Worm (Caenorhabditis elegans) whole organism, late embryonic: ENCODE data around the gene calu-1.

ENCODE experiments used
- C08G9.2 ChIP-seq: sonication (generic microtip); optimal IDR thresholded peaks from 2 replicates; lab custom pipeline; 2016; ENCODE audit warnings: mild to moderate bottlenecking, missing genetic modification characterization, moderate library complexity, missing compliant biosample characterization
- C38D4.7 ChIP-seq: fragments of 200-800 bp; sonication (Bioruptor generic); optimal IDR thresholded peaks from 2 replicates; lab custom pipeline; 2018; ENCODE audit warnings: mild to moderate bottlenecking, missing genetic modification characterization, moderate library complexity, missing compliant biosample characterization
- F13H6.1 ChIP-seq: sonication (generic microtip); optimal IDR thresholded peaks from 2 replicates; lab custom pipeline; 2016; ENCODE audit warnings: missing genetic modification characterization, missing compliant biosample characterization
- K02D7.2 ChIP-seq: sonication (generic microtip); optimal IDR thresholded peaks from 2 replicates; lab custom pipeline; 2017; ENCODE audit warnings: mild to moderate bottlenecking, missing genetic modification characterization, missing compliant biosample characterization
- K09A11.1 ChIP-seq: sonication (generic microtip); optimal IDR thresholded peaks from 2 replicates; lab custom pipeline; 2017; ENCODE audit warnings: antibody characterized with exemption, mild to moderate bottlenecking, missing genetic modification characterization, missing compliant biosample characterization; ENCODE audit not compliant: insufficient read depth
- Y22D7AL.16 ChIP-seq: sonication (generic microtip); optimal IDR thresholded peaks from 2 replicates; lab custom pipeline; 2016; ENCODE audit warnings: missing genetic modification characterization, missing compliant biosample characterization
- ahr-1 ChIP-seq: sonication (generic microtip); optimal IDR thresholded peaks from 2 replicates; lab custom pipeline; 2016; ENCODE audit warnings: missing genetic modification characterization, missing compliant biosample characterization
- ama-1 ChIP-seq: fragments of 150-350 bp; optimal IDR thresholded peaks from 2 replicates; lab custom pipeline; 2014
- ceh-14 ChIP-seq: sonication (generic microtip); optimal IDR thresholded peaks from 2 replicates; lab custom pipeline; 2016; ENCODE audit warnings: missing genotype, missing genetic modification characterization, missing compliant biosample characterization
- ceh-18 ChIP-seq: sonication (generic microtip); optimal IDR thresholded peaks from 2 replicates; lab custom pipeline; 2016; ENCODE audit warnings: missing genetic modification characterization, missing compliant biosample characterization
- ceh-19 ChIP-seq: fragments of 200-800 bp; sonication (Bioruptor generic); optimal IDR thresholded peaks from 2 replicates; lab custom pipeline; 2018; ENCODE audit warnings: mild to moderate bottlenecking, missing genetic modification characterization, missing compliant biosample characterization
- ceh-22 ChIP-seq: sonication (generic microtip); optimal IDR thresholded peaks from 2 replicates; lab custom pipeline; 2017; ENCODE audit warnings: missing biosample characterization, missing genetic modification characterization
- ceh-24 ChIP-seq: sonication (generic microtip); optimal IDR thresholded peaks from 2 replicates; lab custom pipeline; 2016; ENCODE audit warnings: mild to moderate bottlenecking, missing genetic modification characterization, missing compliant biosample characterization
- ceh-31 ChIP-seq: sonication (generic microtip); optimal IDR thresholded peaks from 2 replicates; lab custom pipeline; 2016; ENCODE audit warnings: missing genetic modification characterization, missing compliant biosample characterization
- ceh-34 ChIP-seq: sonication (generic microtip); optimal IDR thresholded peaks from 2 replicates; lab custom pipeline; 2016; ENCODE audit warnings: mild to moderate bottlenecking, missing genetic modification characterization, missing compliant biosample characterization
- ceh-45 ChIP-seq: fragments of 200-800 bp; sonication (Bioruptor generic); IDR thresholded peaks from 2 replicates; pipeline ENCODE4 v1.3.6; 2022; ENCODE audit warnings: missing genetic modification reagents, missing genetic modification characterization, missing compliant biosample characterization
- ceh-48 ChIP-seq: sonication (generic microtip); optimal IDR thresholded peaks from 2 replicates; lab custom pipeline; 2016; ENCODE audit warnings: missing genetic modification characterization, inconsistent platforms, missing compliant biosample characterization
- ceh-9 ChIP-seq: sonication (generic microtip); optimal IDR thresholded peaks from 2 replicates; lab custom pipeline; 2016; ENCODE audit warnings: mild to moderate bottlenecking, missing genetic modification characterization, inconsistent platforms, missing compliant biosample characterization
- elt-4 ChIP-seq: sonication (generic microtip); optimal IDR thresholded peaks from 2 replicates; lab custom pipeline; 2016; ENCODE audit warnings: missing genetic modification characterization, missing compliant biosample characterization
- ets-4 ChIP-seq: sonication (generic microtip); optimal IDR thresholded peaks from 2 replicates; lab custom pipeline; 2016; ENCODE audit warnings: missing genetic modification characterization, missing compliant biosample characterization
- fax-1 ChIP-seq: sonication (generic microtip); optimal IDR thresholded peaks from 2 replicates; lab custom pipeline; 2016; ENCODE audit warnings: missing genotype, missing genetic modification characterization, missing compliant biosample characterization
- gmeb-2 ChIP-seq: sonication (generic microtip); optimal IDR thresholded peaks from 2 replicates; lab custom pipeline; 2016; ENCODE audit warnings: missing genetic modification characterization, inconsistent platforms, missing compliant biosample characterization
- hlh-13 ChIP-seq: fragments of 200-800 bp; sonication (Bioruptor generic); optimal IDR thresholded peaks from 2 replicates; lab custom pipeline; 2018; ENCODE audit warnings: mild to moderate bottlenecking, missing genetic modification characterization, missing compliant biosample characterization
- hlh-15 ChIP-seq: sonication (generic microtip); optimal IDR thresholded peaks from 2 replicates; lab custom pipeline; 2016; ENCODE audit warnings: missing genetic modification characterization, missing compliant biosample characterization
- hlh-30 ChIP-seq: sonication (generic microtip); optimal IDR thresholded peaks from 2 replicates; lab custom pipeline; 2017; ENCODE audit warnings: antibody characterized with exemption, missing genetic modification characterization, missing compliant biosample characterization; ENCODE audit not compliant: insufficient read depth
- hlh-8 ChIP-seq: sonication (generic microtip); optimal IDR thresholded peaks from 2 replicates; lab custom pipeline; 2016; ENCODE audit warnings: missing genotype, missing genetic modification characterization, missing compliant biosample characterization
- lin-11 ChIP-seq: fragments of 200-800 bp; sonication (Bioruptor generic); optimal IDR thresholded peaks from 2 replicates; lab custom pipeline; 2018; ENCODE audit warnings: mild to moderate bottlenecking, missing genetic modification characterization, missing compliant biosample characterization
- mec-3 ChIP-seq: sonication (generic microtip); optimal IDR thresholded peaks from 2 replicates; lab custom pipeline; 2016; ENCODE audit warnings: borderline replicate concordance, missing genetic modification characterization, missing compliant biosample characterization
- nfya-1 ChIP-seq: sonication (generic microtip); optimal IDR thresholded peaks from 2 replicates; lab custom pipeline; 2017; ENCODE audit warnings: missing genetic modification characterization, mild to moderate bottlenecking, missing compliant biosample characterization, antibody characterized with exemption, moderate library complexity
- nhr-11 ChIP-seq: fragments of 150-350 bp; optimal IDR thresholded peaks from 2 replicates; lab custom pipeline; 2014; ENCODE audit warnings: missing biosample characterization, missing genetic modification characterization
- nhr-232 ChIP-seq: sonication (generic microtip); optimal IDR thresholded peaks from 2 replicates; lab custom pipeline; 2016; ENCODE audit warnings: missing genetic modification characterization, missing compliant biosample characterization
- npax-4 ChIP-seq: sonication (generic microtip); optimal IDR thresholded peaks from 2 replicates; lab custom pipeline; 2016; ENCODE audit warnings: missing genetic modification characterization, missing compliant biosample characterization
- pag-3 ChIP-seq: sonication (generic microtip); optimal IDR thresholded peaks from 2 replicates; lab custom pipeline; 2016; ENCODE audit warnings: missing compliant biosample characterization, missing genetic modification characterization, borderline replicate concordance
- pat-9 ChIP-seq: fragments of 200-800 bp; sonication (Bioruptor generic); optimal IDR thresholded peaks from 2 replicates; lab custom pipeline; 2018; ENCODE audit warnings: mild to moderate bottlenecking, missing genetic modification characterization, moderate library complexity, missing compliant biosample characterization
- pros-1 ChIP-seq: fragments of 150-350 bp; optimal IDR thresholded peaks from 2 replicates; lab custom pipeline; 2014; ENCODE audit warnings: missing biosample characterization, missing genetic modification reagents, missing genetic modification characterization
- ref-2 ChIP-seq: sonication (generic microtip); optimal IDR thresholded peaks from 2 replicates; lab custom pipeline; 2016; ENCODE audit warnings: missing genetic modification characterization, missing compliant biosample characterization
- rnt-1 ChIP-seq: sonication (generic microtip); optimal IDR thresholded peaks from 2 replicates; lab custom pipeline; 2016; ENCODE audit warnings: missing genetic modification characterization, missing compliant biosample characterization
- sdc-2 ChIP-seq: sonication (generic microtip); optimal IDR thresholded peaks from 2 replicates; lab custom pipeline; 2016; ENCODE audit warnings: missing genotype, missing genetic modification characterization, missing compliant biosample characterization
- syd-9 ChIP-seq: sonication (generic microtip); optimal IDR thresholded peaks from 2 replicates; lab custom pipeline; 2016; ENCODE audit warnings: mild to moderate bottlenecking, missing genetic modification characterization, moderate library complexity, missing compliant biosample characterization
- tbx-2 ChIP-seq: sonication (generic microtip); optimal IDR thresholded peaks from 2 replicates; lab custom pipeline; 2016; ENCODE audit warnings: missing genetic modification characterization, missing compliant biosample characterization
- tbx-7 ChIP-seq: sonication (generic microtip); optimal IDR thresholded peaks from 2 replicates; lab custom pipeline; 2016; ENCODE audit warnings: missing genotype, missing genetic modification characterization, missing compliant biosample characterization
- ttx-3 ChIP-seq: sonication (generic microtip); optimal IDR thresholded peaks from 2 replicates; lab custom pipeline; 2016; ENCODE audit warnings: missing genetic modification reagents, missing genetic modification characterization, missing compliant biosample characterization
- unc-3 ChIP-seq, 2 experiments: fragments of 200-800 bp in 1 of 2; sonication (Bioruptor generic) in 1 of 2; sonication (generic microtip) in 1 of 2; conservative IDR thresholded peaks in 1 of 2; optimal IDR thresholded peaks in 1 of 2; 2 replicates each; pipeline versions ENCODE4 v1.3.6 to Lab custom; 2016 to 2022; ENCODE audit warnings: missing compliant biosample characterization in 2 of 2, missing genetic modification characterization in 2 of 2, missing genetic modification reagents in 1 of 2
- unc-42 ChIP-seq: sonication (generic microtip); optimal IDR thresholded peaks from 2 replicates; lab custom pipeline; 2016; ENCODE audit warnings: missing genotype, missing genetic modification characterization, missing compliant biosample characterization
- unc-55 ChIP-seq: sonication (generic microtip); optimal IDR thresholded peaks from 2 replicates; lab custom pipeline; 2017; ENCODE audit warnings: missing biosample characterization, missing genetic modification reagents, missing genetic modification characterization
- unc-86 ChIP-seq: sonication (generic microtip); optimal IDR thresholded peaks from 2 replicates; lab custom pipeline; 2016; ENCODE audit warnings: missing genetic modification characterization, missing compliant biosample characterization
- zip-5 ChIP-seq: sonication (generic microtip); optimal IDR thresholded peaks from 2 replicates; lab custom pipeline; 2016; ENCODE audit warnings: missing genetic modification characterization, missing compliant biosample characterization

The calu-1 gene

ce11 chrX:4986354-4986753, 15.6 kb upstream of the calu-1 start:
- TF ChIP-seq unc-86 (no peak), pag-3 (tag; lab: Kevin White, UChicago) (no peak), gmeb-2 (tag; lab: Kevin White, UChicago) (no peak), ref-2 (tag; lab: Kevin White, UChicago) (no peak), unc-3 (GFP tag; conservative IDR thresholded peaks at IDR 0.05; lab: Robert Waterston, UW) (no peak), unc-3 (tag; optimal IDR thresholded peaks at IDR 0.05; lab: Kevin White, UChicago) (no peak), tbx-7 (tag; lab: Kevin White, UChicago) (no peak), ceh-22 (tag; lab: Kevin White, UChicago) (no peak), K09A11.1 (tag; lab: Kevin White, UChicago) (no peak), C38D4.7 (GFP tag; lab: Kevin White, UChicago) (no peak), hlh-13 (GFP tag; lab: Kevin White, UChicago) (no peak), rnt-1 (tag; lab: Kevin White, UChicago) (no peak), ahr-1 (no peak), hlh-15 (no peak), nhr-11 (tag; lab: Kevin White, UChicago) (no peak), fax-1 (tag; lab: Kevin White, UChicago) (no peak), Y22D7AL.16 (tag; lab: Kevin White, UChicago) (no peak), lin-11 (no peak), hlh-8 (tag; lab: Kevin White, UChicago) (no peak), C08G9.2 (tag; lab: Kevin White, UChicago) (no peak)
- TF ChIP-seq, all 69 proteins: peak for 0

ce11 chrX:4982009-4982625, 11.4 kb upstream of the calu-1 start:
- TF ChIP-seq ahr-1 (no peak), ceh-18 (tag; lab: Kevin White, UChicago) (no peak), ceh-9 (tag; lab: Kevin White, UChicago) (no peak), ceh-48 (tag; lab: Kevin White, UChicago) (no peak), unc-3 (GFP tag; conservative IDR thresholded peaks at IDR 0.05; lab: Robert Waterston, UW) (no peak), unc-3 (tag; optimal IDR thresholded peaks at IDR 0.05; lab: Kevin White, UChicago) (no peak), ttx-3 (no peak), mec-3 (tag; lab: Kevin White, UChicago) (no peak), C08G9.2 (tag; lab: Kevin White, UChicago) (peak; percentile 24), ceh-34 (tag; lab: Kevin White, UChicago) (no peak), lin-11 (no peak), elt-4 (tag; lab: Kevin White, UChicago) (no peak), unc-42 (tag; lab: Kevin White, UChicago) (peak; percentile 42), sdc-2 (no peak), pros-1 (tag; lab: Kevin White, UChicago) (no peak), F13H6.1 (no peak), ceh-19 (GFP tag; lab: Kevin White, UChicago) (no peak), K02D7.2 (tag; lab: Kevin White, UChicago) (no peak), ceh-45 (GFP tag; lab: Robert Waterston, UW) (no peak), Y22D7AL.16 (tag; lab: Kevin White, UChicago) (no peak), pat-9 (tag; lab: Kevin White, UChicago) (no peak), nfya-1 (tag; lab: Kevin White, UChicago) (no peak), syd-9 (tag; lab: Kevin White, UChicago) (no peak), hlh-30 (tag; lab: Kevin White, UChicago) (no peak), ets-4 (tag; lab: Kevin White, UChicago) (no peak), ama-1 (no peak), unc-86 (no peak), nhr-232 (no peak), gmeb-2 (tag; lab: Kevin White, UChicago) (no peak), ceh-14 (peak; percentile 33), zip-5 (tag; lab: Kevin White, UChicago) (no peak), npax-4 (tag; lab: Kevin White, UChicago) (no peak), ceh-24 (no peak), unc-55 (GFP tag; lab: Kevin White, UChicago) (no peak), ceh-31 (peak; percentile 12), tbx-2 (tag; lab: Kevin White, UChicago) (peak; percentile 33)
- TF ChIP-seq, all 69 proteins: peak for 5
